Worm (Caenorhabditis elegans) whole organism, L4/young adult: ENCODE data around the gene exc-1.

ENCODE experiments used
- W03F9.2 ChIP-seq: fragments of 150-350 bp; optimal IDR thresholded peaks from 2 replicates; lab custom pipeline; 2014; ENCODE audit warnings: missing biosample characterization, missing genetic modification characterization
- dao-5 ChIP-seq: sonication (generic microtip); optimal IDR thresholded peaks from 2 replicates; lab custom pipeline; 2016; ENCODE audit warnings: missing genotype, missing genetic modification characterization, moderate library complexity, missing compliant biosample characterization
- him-1 ChIP-seq: sonication (generic microtip); optimal IDR thresholded peaks from 2 replicates; lab custom pipeline; 2016; ENCODE audit warnings: missing genotype, missing genetic modification reagents, missing genetic modification characterization, missing compliant biosample characterization

Gene exc-1

ce11 chrX:15477309-15477708 lies at the start of gene exc-1:
Gene exc-1 (minus strand): TSS chrX:15477409.
- TF ChIP-seq W03F9.2 (tag; lab: Kevin White, UChicago): no peak
- no peak for TF ChIP-seq him-1
- TF ChIP-seq dao-5: no peak

ce11 chrX:15515798-15516197 lies 38.6 kb upstream of the exc-1 start:
- TF ChIP-seq him-1 (no peak), dao-5 (no peak), W03F9.2 (tag; lab: Kevin White, UChicago) (no peak)

- TF ChIP-seq him-1 (no peak), dao-5 (no peak), W03F9.2 (tag; lab: Kevin White, UChicago) (no peak)
These were observed 37.3 kb upstream of the exc-1 start for ce11 chrX:15514547-15514946.

ce11 chrX:15509681-15510080 lies 32.5 kb upstream of the exc-1 start, which contains the start of gene eat-20:
Gene eat-20 (plus strand): TSS chrX:15510011.
- TF ChIP-seq him-1 (no peak), dao-5 (no peak), W03F9.2 (tag; lab: Kevin White, UChicago) (no peak)

- TF ChIP-seq dao-5 (no peak), W03F9.2 (tag; lab: Kevin White, UChicago) (no peak)
These were observed 30.7 kb upstream of the exc-1 start, which contains the start of gene zipt-7.2 for ce11 chrX:15507830-15508347. Gene zipt-7.2 (minus strand): TSS chrX:15507880.

- no peak for TF ChIP-seq dao-5
- no peak for TF ChIP-seq W03F9.2 (tag; lab: Kevin White, UChicago)
- TF ChIP-seq him-1: no peak
These were observed 27.6 kb upstream of the exc-1 start, which contains the start of gene tbh-1 for ce11 chrX:15504795-15505194. Gene tbh-1 (minus strand): TSS chrX:15504895.

- no peak for TF ChIP-seq dao-5
- TF ChIP-seq W03F9.2 (tag; lab: Kevin White, UChicago): no peak
- no peak for TF ChIP-seq him-1
These were observed 25.4 kb upstream of the exc-1 start, which contains the start of gene H13N06.7 for ce11 chrX:15502455-15503174. Gene H13N06.7 (plus strand): TSS chrX:15503124.

- no peak for TF ChIP-seq dao-5
- TF ChIP-seq him-1: no peak
- no peak for TF ChIP-seq W03F9.2 (tag; lab: Kevin White, UChicago)
These were observed 19.9 kb upstream of the exc-1 start, which contains the start of gene suox-1 for ce11 chrX:15496927-15497605. Gene suox-1 (plus strand): TSS chrX:15497555.

ce11 chrX:15494154-15494553 lies 16.9 kb upstream of the exc-1 start:
- TF ChIP-seq him-1 (no peak), W03F9.2 (tag; lab: Kevin White, UChicago) (no peak), dao-5 (no peak)

- TF ChIP-seq dao-5 (no peak), him-1 (no peak), W03F9.2 (tag; lab: Kevin White, UChicago) (no peak)
These were observed 16.1 kb upstream of the exc-1 start, which contains the start of gene gob-1 for ce11 chrX:15493322-15493721. Gene gob-1 (plus strand): TSS chrX:15493602.

- peak; percentile 53 for TF ChIP-seq W03F9.2 (tag; lab: Kevin White, UChicago)
- no peak for TF ChIP-seq dao-5
- TF ChIP-seq him-1: peak; percentile 11
These were observed 15.6 kb upstream of the exc-1 start for ce11 chrX:15492759-15493158.

ce11 chrX:15491110-15491509 lies 13.9 kb upstream of the exc-1 start:
- no peak for TF ChIP-seq dao-5
- TF ChIP-seq him-1: no peak
- TF ChIP-seq W03F9.2 (tag; lab: Kevin White, UChicago): no peak

- TF ChIP-seq W03F9.2 (tag; lab: Kevin White, UChicago) (no peak), him-1 (no peak), dao-5 (no peak)
These were observed 10.6 kb upstream of the exc-1 start, which contains the start of gene H13N06.2 for ce11 chrX:15487806-15488205. Gene H13N06.2 (plus strand): TSS chrX:15488106.

ce11 chrX:15487162-15487561 lies 10.0 kb upstream of the exc-1 start:
- no peak for TF ChIP-seq him-1
- no peak for TF ChIP-seq dao-5
- no peak for TF ChIP-seq W03F9.2 (tag; lab: Kevin White, UChicago)

ce11 chrX:15485262-15485661 lies 8.1 kb upstream of the exc-1 start:
- TF ChIP-seq W03F9.2 (tag; lab: Kevin White, UChicago) (no peak), him-1 (no peak), dao-5 (no peak)
